Worm (Caenorhabditis elegans): ENCODE measurements around the gene hdl-1.

ce11 chrIV:11922011-11922410 is 27.6 kb downstream of the hdl-1 start, which contains the start of gene ZK822.1:
- TF ChIP-seq pha-4 (tag; optimal IDR thresholded peaks at IDR 0.05) = no peak
- no peak for TF ChIP-seq zag-1 (tag; optimal IDR thresholded peaks at IDR 0.05)
- TF ChIP-seq fos-1 (tag; optimal IDR thresholded peaks at IDR 0.05) = no peak

Measured in whole organism, L3 larva.